Worm (Caenorhabditis elegans): ENCODE data around the gene F42A10.7.

DNA sequence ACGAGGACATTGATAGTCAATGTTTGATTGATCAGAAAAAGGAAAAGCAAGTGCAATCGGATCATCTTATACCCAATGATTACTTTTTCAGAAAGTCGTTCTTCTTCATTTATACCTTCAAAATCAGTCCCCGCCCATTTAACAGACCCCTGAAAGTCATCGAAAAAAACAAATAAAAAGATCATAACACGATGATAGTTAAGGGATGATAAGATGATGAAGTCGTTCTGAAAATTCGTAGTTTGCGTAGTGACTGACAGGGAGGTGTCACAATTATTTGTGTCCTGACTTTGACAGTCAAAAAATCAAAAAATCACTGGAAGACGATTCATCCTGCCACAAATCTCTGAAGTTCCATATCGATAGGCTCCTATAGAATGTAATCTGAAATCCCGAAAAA is 16.0 kb upstream of the F42A10.7 start, which contains the start of gene ugt-66:
- TF ChIP-seq mes-2 (tag; optimal IDR thresholded peaks at IDR 0.05; ENCODE audit: poor library complexity, severe bottlenecking) (no peak), ceh-20 (GFP tag; IDR thresholded peaks at IDR 0.05) (no peak), tra-1 (GFP tag; IDR thresholded peaks at IDR 0.05) (no peak), skn-1 (tag; optimal IDR thresholded peaks at IDR 0.05) (no peak), nhr-102 (tag; optimal IDR thresholded peaks at IDR 0.05) (no peak), mdt-29 (GFP tag; IDR thresholded peaks at IDR 0.05) (no peak), lin-38 (GFP tag; IDR thresholded peaks at IDR 0.05) (no peak), pha-4 (GFP tag; IDR thresholded peaks at IDR 0.05) (no peak), pha-4 (tag; optimal IDR thresholded peaks at IDR 0.05) (no peak), unc-62 (GFP tag; optimal IDR thresholded peaks at IDR 0.05 in 1 of 2) (no peak), unc-62 (tag; optimal IDR thresholded peaks at IDR 0.05) (no peak), mxl-3 (GFP tag; optimal IDR thresholded peaks at IDR 0.05) (no peak), jun-1 (tag; optimal IDR thresholded peaks at IDR 0.05) (no peak), nhr-42 (GFP tag; IDR thresholded peaks at IDR 0.05) (no peak), nhr-25 (tag; optimal IDR thresholded peaks at IDR 0.05; ENCODE audit: borderline replicate concordance, insufficient read depth) (no peak)
